Worm (Caenorhabditis elegans) whole organism, mixed stage, embryonic: ENCODE measurements around the gene alx-1.

ENCODE experiments used
- ces-1 ChIP-seq: fragments of 150-350 bp; optimal IDR thresholded peaks from 2 replicates; lab custom pipeline; 2014; ENCODE audit warnings: missing biosample characterization, missing genetic modification reagents, missing genetic modification characterization
- flh-1 ChIP-seq: fragments of 200-800 bp; sonication (Bioruptor generic); optimal IDR thresholded peaks from 2 replicates; lab custom pipeline; 2018; ENCODE audit warnings: mild to moderate bottlenecking, missing genetic modification characterization, moderate library complexity, missing compliant biosample characterization
- pha-4 ChIP-seq: fragments of 150-350 bp; optimal IDR thresholded peaks from 2 replicates; lab custom pipeline; 2018; ENCODE audit warnings: missing biosample characterization, missing genetic modification reagents, missing genetic modification characterization
- snpc-4 ChIP-seq: fragments of 150-350 bp; optimal IDR thresholded peaks from 2 replicates; lab custom pipeline; 2014; ENCODE audit warnings: missing biosample characterization, missing genetic modification characterization
- ztf-11 ChIP-seq: fragments of 150-350 bp; optimal IDR thresholded peaks from 2 replicates; lab custom pipeline; 2014; ENCODE audit warnings: missing biosample characterization, missing genetic modification characterization

DNA sequence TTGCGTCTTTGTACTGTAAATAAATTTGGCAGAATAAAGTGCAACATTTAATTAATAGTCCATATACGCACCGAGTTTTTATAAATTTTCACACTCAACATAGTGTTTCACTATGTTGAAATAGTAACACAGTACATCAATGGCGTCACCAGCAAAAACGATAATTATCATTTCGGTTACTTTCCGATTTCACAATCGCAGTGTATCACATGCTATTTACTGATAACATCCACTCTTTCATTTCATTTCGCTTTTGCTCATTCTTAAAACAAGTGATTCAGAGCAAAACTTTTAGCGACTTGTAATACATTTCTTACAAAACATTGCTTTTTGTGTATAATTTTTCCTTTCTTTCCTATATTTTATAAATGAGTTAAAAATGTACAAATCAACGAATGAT is 43.4 kb upstream of the alx-1 start, which contains the start of gene cbp-3:
- no peak for TF ChIP-seq snpc-4 (tag; lab: Kevin White, UChicago)
- TF ChIP-seq flh-1 (GFP tag; lab: Kevin White, UChicago) = no peak
- TF ChIP-seq pha-4 (tag; lab: Kevin White, UChicago) = no peak
- no peak for TF ChIP-seq ces-1 (GFP tag; lab: Kevin White, UChicago)
- no peak for TF ChIP-seq ztf-11 (tag; lab: Kevin White, UChicago)
